Fruit fly (Drosophila melanogaster) Kc167 (cell line): Measurements from ENCODE around the gene Polr1C.

Source experiments
- Myc ChIP-seq: fragments of >200 bp; optimal IDR thresholded peaks from 2 replicates; lab custom pipeline; 2017; ENCODE audit warnings: missing external identifiers
- h ChIP-seq: fragments of >200 bp; optimal IDR thresholded peaks from 3 replicates; lab custom pipeline; 2018; ENCODE audit warnings: missing external identifiers
- insv ChIP-seq: fragments of >200 bp; optimal IDR thresholded peaks from 3 replicates; lab custom pipeline; 2018; ENCODE audit warnings: missing external identifiers
- psq ChIP-seq: fragments of >200 bp; optimal IDR thresholded peaks from 2 replicates; lab custom pipeline; 2017; ENCODE audit warnings: missing external identifiers

dm6 chr2L:5010784-5011260, 42.0 kb downstream of the Polr1C start, which contains the start of the genes CG31917, Tfb5 and SelT:
- TF ChIP-seq h (lab: Kevin White, UChicago) (no peak), insv (lab: Kevin White, UChicago) (no peak), Myc (lab: Kevin White, UChicago) (no peak), psq (no peak)
